Fruit fly (Drosophila melanogaster) whole organism, embryonic: ENCODE measurements around the gene SrpRalpha.

Source experiments
- Fer3 ChIP-seq: fragments of 200-800 bp; sonication (Bioruptor generic); optimal IDR thresholded peaks from 2 replicates; lab custom pipeline; 2018; ENCODE audit warnings: missing biosample characterization, mild to moderate bottlenecking, missing genetic modification characterization, moderate library complexity
- usp ChIP-seq: fragments of >200 bp; optimal IDR thresholded peaks from 2 replicates; lab custom pipeline; 2017; ENCODE audit warnings: missing biosample characterization, missing genetic modification characterization

dm6 chrX:11123561-11123960 lies 5.3 kb downstream of the SrpRalpha start:
- TF ChIP-seq Fer3 (tag; lab: Kevin White, UChicago) = no peak
- TF ChIP-seq usp = no peak
